Worm (Caenorhabditis elegans) whole organism, midembryonic: Measurements from ENCODE around the gene C02B8.6.

ENCODE experiments used
- flt-1 ChIP-seq: fragments of 200-800 bp; sonication (Bioruptor generic); IDR thresholded peaks from 2 replicates; pipeline ENCODE4 v1.3.6; 2022; ENCODE audit warnings: missing genetic modification characterization, missing compliant biosample characterization
- klf-2 ChIP-seq: fragments of 200-800 bp; sonication (Bioruptor generic); conservative IDR thresholded peaks from 2 replicates; pipeline ENCODE4 v1.3.6; 2022; ENCODE audit warnings: missing genetic modification reagents, missing genetic modification characterization, missing compliant biosample characterization
- med-1 ChIP-seq: sonication (generic microtip); optimal IDR thresholded peaks from 2 replicates; lab custom pipeline; 2017; ENCODE audit warnings: missing genetic modification characterization, mild to moderate bottlenecking, missing compliant biosample characterization, antibody characterized with exemption, missing genetic modification reagents; ENCODE audit not compliant: insufficient read depth

- no peak for TF ChIP-seq flt-1 (GFP tag; lab: Robert Waterston, UW)
- TF ChIP-seq klf-2 (GFP tag; lab: Robert Waterston, UW) = no peak
- TF ChIP-seq med-1 (GFP tag; lab: Kevin White, UChicago) = no peak
These were observed 49.1 kb downstream of the C02B8.6 start for ce11 chrX:8086725-8087641.
